Fruit fly (Drosophila melanogaster): ENCODE measurements around the gene bwa.

bwa gene

DNA sequence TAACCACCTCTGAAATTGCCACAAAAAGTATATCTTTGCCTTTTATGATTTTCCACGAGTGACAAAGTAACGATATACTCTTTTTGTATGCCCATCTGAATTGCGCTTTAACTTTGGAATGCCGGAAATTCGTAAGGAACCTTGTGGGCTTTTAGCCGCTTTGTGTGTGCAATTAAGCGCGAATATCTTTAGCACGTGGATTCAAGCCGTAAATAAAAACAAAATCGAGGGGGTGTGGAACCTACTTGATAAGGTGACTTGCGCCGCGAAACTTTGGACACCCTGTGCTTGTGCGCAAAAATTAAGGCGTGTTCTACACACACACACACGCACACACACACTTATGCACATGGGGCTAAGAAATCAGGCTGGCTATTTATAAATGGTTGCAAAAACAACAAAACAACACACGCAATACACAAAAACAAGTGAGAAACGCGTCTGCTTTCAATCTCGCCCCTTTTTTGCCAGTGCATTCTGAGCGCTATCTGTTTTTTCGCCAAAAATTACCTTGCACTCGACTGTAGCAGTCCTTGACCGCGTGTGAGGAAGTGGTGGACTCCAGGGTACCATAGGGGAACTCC is 18.0 kb downstream of the bwa start:
- TF ChIP-seq GATAd (GFP tag; optimal IDR thresholded peaks at IDR 0.05), result no peak
- TF ChIP-seq Mio (GFP tag; optimal IDR thresholded peaks at IDR 0.05), result no peak
- no peak for TF ChIP-seq Hnf4 (GFP tag; optimal IDR thresholded peaks at IDR 0.05)
- no peak for TF ChIP-seq HLH106 (tag; optimal IDR thresholded peaks at IDR 0.05)
- no peak for TF ChIP-seq N (GFP tag; optimal IDR thresholded peaks at IDR 0.05)
- TF ChIP-seq lola (GFP tag; optimal IDR thresholded peaks at IDR 0.05), result no peak
- TF ChIP-seq rgr (GFP tag; optimal IDR thresholded peaks at IDR 0.05), result no peak
- TF ChIP-seq h (GFP tag; optimal IDR thresholded peaks at IDR 0.05), result no peak
- TF ChIP-seq sv (GFP tag; optimal IDR thresholded peaks at IDR 0.05), result no peak
- no peak for TF ChIP-seq Rel (GFP tag; optimal IDR thresholded peaks at IDR 0.05)
- TF ChIP-seq Rel (tag; optimal IDR thresholded peaks at IDR 0.05), result no peak
- no peak for TF ChIP-seq foxo (GFP tag; optimal IDR thresholded peaks at IDR 0.05)
- TF ChIP-seq CG9705 (GFP tag; optimal IDR thresholded peaks at IDR 0.05), result no peak
- TF ChIP-seq Myc (optimal IDR thresholded peaks at IDR 0.05), result no peak
- TF ChIP-seq jim (GFP tag; optimal IDR thresholded peaks at IDR 0.05), result no peak
- TF ChIP-seq Dif (GFP tag; optimal IDR thresholded peaks at IDR 0.05; ENCODE audit: partially characterized antibody), result no peak

DNA sequence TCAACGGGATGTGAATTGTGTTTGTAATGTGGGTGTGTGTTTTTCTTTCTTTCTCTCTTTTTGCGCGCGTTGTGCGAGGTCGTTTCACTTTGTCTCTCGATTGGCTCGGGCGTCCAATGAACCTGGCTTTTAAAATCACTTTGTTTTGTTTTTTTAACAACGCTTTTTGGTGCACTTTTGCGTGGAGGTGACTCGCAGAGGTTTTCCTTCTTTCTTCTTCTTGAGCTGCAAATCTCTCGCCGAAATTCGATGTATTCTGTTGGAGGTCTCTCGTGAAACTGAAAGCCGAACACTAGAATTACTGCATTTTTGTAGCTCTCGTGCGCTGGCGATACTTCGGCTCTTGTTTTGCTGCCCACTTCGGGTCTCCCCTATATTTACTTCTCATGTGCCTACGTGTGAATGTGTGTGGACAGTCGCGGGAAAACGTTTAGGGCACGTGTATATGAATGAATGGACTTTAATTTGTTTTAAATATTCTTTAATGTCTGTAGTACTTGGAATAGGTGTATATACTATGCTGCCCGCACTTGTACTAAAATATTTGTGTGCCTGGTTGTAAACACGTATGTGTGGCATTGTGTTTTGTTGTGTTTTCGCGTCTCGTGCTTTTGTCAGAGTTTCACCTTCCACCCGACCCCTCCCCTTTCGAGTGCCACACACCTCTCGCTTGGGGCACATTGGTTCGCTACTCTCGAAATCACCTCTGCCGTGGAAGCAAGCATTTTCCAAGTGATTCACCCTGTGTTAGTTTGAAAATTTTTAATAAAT is 18.8 kb downstream of the bwa start, which contains the start of gene fok:
Gene fok, minus strand, starts transcription at position 286 of the 771 bp plus-strand sequence.
- TF ChIP-seq brk (GFP tag; optimal IDR thresholded peaks at IDR 0.05) (peak; percentile 89), ey (GFP tag; optimal IDR thresholded peaks at IDR 0.05) (peak; percentile 99), foxo (GFP tag; optimal IDR thresholded peaks at IDR 0.05) (peak; percentile 94 to 99), N (GFP tag; optimal IDR thresholded peaks at IDR 0.05) (no peak), dl (GFP tag; optimal IDR thresholded peaks at IDR 0.05; ENCODE audit: insufficient read depth in 1 of 2, partially characterized antibody in 2 of 2) (peak; percentile 19 to 48), jim (GFP tag; optimal IDR thresholded peaks at IDR 0.05) (peak; percentile 46), GATAd (GFP tag; optimal IDR thresholded peaks at IDR 0.05) (peak; percentile 56), h (GFP tag; optimal IDR thresholded peaks at IDR 0.05) (peak; percentile 99), Abd-B (GFP tag; optimal IDR thresholded peaks at IDR 0.05) (no peak), Jra (GFP tag; optimal IDR thresholded peaks at IDR 0.05) (peak; percentile 86), CrebA (GFP tag; optimal IDR thresholded peaks at IDR 0.05; ENCODE audit: borderline replicate concordance) (no peak), pan (optimal IDR thresholded peaks at IDR 0.05) (no peak), dmrt93B (GFP tag; optimal IDR thresholded peaks at IDR 0.05) (peak; percentile 97), HLH106 (tag; optimal IDR thresholded peaks at IDR 0.05) (peak; percentile 98), CG32264 (GFP tag; optimal IDR thresholded peaks at IDR 0.05) (peak; percentile 92), Sp1 (GFP tag; optimal IDR thresholded peaks at IDR 0.05) (peak; percentile 98), fru (GFP tag; optimal IDR thresholded peaks at IDR 0.05) (peak; percentile 99), tai (GFP tag; optimal IDR thresholded peaks at IDR 0.05) (peak; percentile 90), sage (GFP tag; optimal IDR thresholded peaks at IDR 0.05) (peak; percentile 97), Hnf4 (GFP tag; optimal IDR thresholded peaks at IDR 0.05) (peak; percentile 97), Dif (GFP tag; optimal IDR thresholded peaks at IDR 0.05; ENCODE audit: partially characterized antibody) (peak; percentile 27), Myc (optimal IDR thresholded peaks at IDR 0.05) (no peak), CG9705 (GFP tag; optimal IDR thresholded peaks at IDR 0.05) (peak; percentile 98), br (GFP tag; optimal IDR thresholded peaks at IDR 0.05) (peak; percentile 99), Hr78 (GFP tag; optimal IDR thresholded peaks at IDR 0.05) (no peak), OdsH (GFP tag; optimal IDR thresholded peaks at IDR 0.05) (peak; percentile 99), sv (GFP tag; optimal IDR thresholded peaks at IDR 0.05) (peak; percentile 84), Hr83 (GFP tag; optimal IDR thresholded peaks at IDR 0.05; ENCODE audit: poor library complexity, severe bottlenecking) (peak; percentile 76), woc (GFP tag; optimal IDR thresholded peaks at IDR 0.05) (peak; percentile 99), lola (GFP tag; optimal IDR thresholded peaks at IDR 0.05) (no peak), dsf (GFP tag; optimal IDR thresholded peaks at IDR 0.05; ENCODE audit: borderline replicate concordance) (peak; percentile 78), Mio (GFP tag; optimal IDR thresholded peaks at IDR 0.05) (peak; percentile 87), psq (GFP tag; optimal IDR thresholded peaks at IDR 0.05) (peak; percentile 96), rgr (GFP tag; optimal IDR thresholded peaks at IDR 0.05) (peak; percentile 98), Dfd (GFP tag; optimal IDR thresholded peaks at IDR 0.05) (peak; percentile 67), Rel (GFP tag; optimal IDR thresholded peaks at IDR 0.05) (peak; percentile 96), Rel (tag; optimal IDR thresholded peaks at IDR 0.05) (peak; percentile 99), Vsx2 (GFP tag; optimal IDR thresholded peaks at IDR 0.05; ENCODE audit: partially characterized antibody) (no peak), usp (GFP tag; optimal IDR thresholded peaks at IDR 0.05) (no peak)
